Worm (Caenorhabditis elegans): ENCODE measurements around the gene C08F1.8.
"Not testable (repeated sequence)": the region's sequence is repeated elsewhere in the genome, so short reads cannot be mapped to it uniquely, and the experiment has no call there.

DNA sequence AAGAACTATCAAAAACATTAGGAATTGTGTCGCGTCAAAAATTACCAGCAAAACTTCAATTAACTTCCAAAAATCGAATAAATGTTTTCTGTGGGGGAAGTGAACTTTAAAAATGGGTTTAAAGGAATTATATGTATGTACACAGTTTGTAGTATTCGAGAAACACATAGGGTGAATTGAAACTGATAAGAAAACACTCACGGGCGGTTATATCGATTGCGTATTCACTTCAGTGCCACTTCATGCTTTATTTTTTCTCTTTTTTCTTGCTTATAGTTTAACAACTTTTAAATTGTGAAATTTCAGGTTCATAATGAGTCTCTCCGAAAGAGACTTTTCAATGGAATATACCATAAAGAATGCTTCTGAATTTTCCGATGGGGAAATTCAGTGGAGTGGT, 32.9 kb downstream of the C08F1.8 start, which contains the start of gene F36H5.14:
- not testable (repeated sequence) for TF ChIP-seq nfya-1 (tag; optimal IDR thresholded peaks at IDR 0.05; ENCODE audit: borderline replicate concordance, insufficient read depth); snpc-1.1 (tag; optimal IDR thresholded peaks at IDR 0.05; ENCODE audit: insufficient read depth); Y53G8AR.9 (GFP tag; conservative IDR thresholded peaks at IDR 0.05); madf-3 (GFP tag; IDR thresholded peaks at IDR 0.05); madf-6 (GFP tag; IDR thresholded peaks at IDR 0.05); nhr-179 (tag; optimal IDR thresholded peaks at IDR 0.05); Y95B8A.8 (GFP tag; IDR thresholded peaks at IDR 0.05)
